Worm (Caenorhabditis elegans) whole organism, L4/young adult: ENCODE data around the gene C37C3.11.

Source experiments
- W03F9.2 ChIP-seq: fragments of 150-350 bp; optimal IDR thresholded peaks from 2 replicates; lab custom pipeline; 2014; ENCODE audit warnings: missing biosample characterization, missing genetic modification characterization
- him-1 ChIP-seq: sonication (generic microtip); optimal IDR thresholded peaks from 2 replicates; lab custom pipeline; 2016; ENCODE audit warnings: missing genotype, missing genetic modification reagents, missing genetic modification characterization, missing compliant biosample characterization

- TF ChIP-seq him-1 (tag; lab: Kevin White, UChicago), result no peak
- TF ChIP-seq W03F9.2 (tag; lab: Kevin White, UChicago), result no peak
Observed at ce11 chrV:7816486-7816885, 48.1 kb downstream of the C37C3.11 start.
